Fruit fly (Drosophila melanogaster): ENCODE results near the gene CG46426.

DNA sequence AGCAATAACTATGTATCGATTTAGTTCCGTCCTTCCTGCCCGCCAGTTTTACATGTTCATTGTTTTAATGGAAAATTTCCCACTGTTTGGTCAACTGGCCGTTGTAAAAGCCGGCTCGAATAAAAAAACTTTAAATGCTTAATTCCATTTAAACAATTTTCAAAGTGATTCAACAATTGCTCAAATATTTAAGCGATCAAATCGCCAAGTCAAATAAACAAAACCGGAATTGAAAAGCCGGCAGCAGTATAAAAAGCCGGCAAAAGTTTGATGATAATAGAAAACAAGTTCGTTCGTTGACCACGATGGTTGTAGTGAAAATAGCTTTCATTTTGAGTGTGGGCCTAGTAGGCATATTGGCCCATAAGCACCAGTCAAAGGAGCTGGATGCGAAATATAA, 4.3 kb downstream of the CG46426 start, which contains the start of gene Mal-B1:
- TF ChIP-seq CG9705 (GFP tag; optimal IDR thresholded peaks at IDR 0.05) = no peak
- TF ChIP-seq h (GFP tag; optimal IDR thresholded peaks at IDR 0.05) = no peak
- TF ChIP-seq Hnf4 (GFP tag; optimal IDR thresholded peaks at IDR 0.05) = no peak
- no peak for TF ChIP-seq Hr83 (GFP tag; optimal IDR thresholded peaks at IDR 0.05; ENCODE audit: poor library complexity, severe bottlenecking)
- TF ChIP-seq jim (GFP tag; optimal IDR thresholded peaks at IDR 0.05) = no peak
- no peak for TF ChIP-seq br (GFP tag; optimal IDR thresholded peaks at IDR 0.05)
- TF ChIP-seq dmrt93B (GFP tag; optimal IDR thresholded peaks at IDR 0.05) = no peak

All from whole organism, wandering third instar larva.